Worm (Caenorhabditis elegans) whole organism, mixed stage, embryonic: ENCODE results near the gene daf-2.

Experiments
- M03D4.4 ChIP-seq: sonication (generic microtip); optimal IDR thresholded peaks from 2 replicates; lab custom pipeline; 2017; ENCODE audit warnings: mild to moderate bottlenecking, missing genetic modification characterization, missing compliant biosample characterization
- bed-3 ChIP-seq: fragments of 200-800 bp; sonication (Bioruptor generic); optimal IDR thresholded peaks from 3 replicates; lab custom pipeline; 2018; ENCODE audit warnings: mild to moderate bottlenecking, missing genetic modification characterization, moderate library complexity, missing compliant biosample characterization
- blmp-1 ChIP-seq: fragments of 150-350 bp; optimal IDR thresholded peaks from 2 replicates; lab custom pipeline; 2014; ENCODE audit warnings: missing biosample characterization, missing genetic modification characterization
- ceh-39 ChIP-seq: fragments of 150-350 bp; optimal IDR thresholded peaks from 2 replicates; lab custom pipeline; 2014; ENCODE audit warnings: missing biosample characterization, missing genetic modification characterization
- ceh-43 ChIP-seq: fragments of 200-800 bp; sonication (Bioruptor generic); optimal IDR thresholded peaks from 2 replicates; lab custom pipeline; 2018; ENCODE audit warnings: mild to moderate bottlenecking, missing genetic modification characterization, moderate library complexity, missing compliant biosample characterization
- ceh-83 ChIP-seq: fragments of 200-800 bp; sonication (Bioruptor generic); optimal IDR thresholded peaks from 2 replicates; lab custom pipeline; 2018; ENCODE audit warnings: mild to moderate bottlenecking, missing genetic modification characterization, missing compliant biosample characterization
- ces-1 ChIP-seq: fragments of 150-350 bp; optimal IDR thresholded peaks from 2 replicates; lab custom pipeline; 2014; ENCODE audit warnings: missing biosample characterization, missing genetic modification reagents, missing genetic modification characterization
- elt-1 ChIP-seq: sonication (generic microtip); optimal IDR thresholded peaks from 2 replicates; lab custom pipeline; 2017; ENCODE audit warnings: missing genetic modification characterization, mild to moderate bottlenecking, missing compliant biosample characterization, antibody characterized with exemption, moderate library complexity, borderline replicate concordance; ENCODE audit not compliant: insufficient read depth
- elt-3 ChIP-seq: fragments of 150-350 bp; optimal IDR thresholded peaks from 2 replicates; lab custom pipeline; 2014; ENCODE audit warnings: missing biosample characterization, missing genetic modification characterization
- flh-1 ChIP-seq: fragments of 200-800 bp; sonication (Bioruptor generic); optimal IDR thresholded peaks from 2 replicates; lab custom pipeline; 2018; ENCODE audit warnings: mild to moderate bottlenecking, missing genetic modification characterization, moderate library complexity, missing compliant biosample characterization
- ham-2 ChIP-seq: fragments of 200-800 bp; sonication (Bioruptor generic); optimal IDR thresholded peaks from 2 replicates; lab custom pipeline; 2018; ENCODE audit warnings: mild to moderate bottlenecking, missing genetic modification characterization, missing compliant biosample characterization
- hlh-1 ChIP-seq: fragments of 150-350 bp; optimal IDR thresholded peaks from 2 replicates; lab custom pipeline; 2014; ENCODE audit warnings: missing biosample characterization, missing genetic modification reagents, missing genetic modification characterization
- lin-13 ChIP-seq: fragments of 150-350 bp; optimal IDR thresholded peaks from 2 replicates; lab custom pipeline; 2014; ENCODE audit warnings: missing biosample characterization, missing genetic modification characterization
- lin-32 ChIP-seq: fragments of 200-800 bp; sonication (Bioruptor generic); optimal IDR thresholded peaks from 2 replicates; lab custom pipeline; 2018; ENCODE audit warnings: mild to moderate bottlenecking, missing genetic modification characterization, missing compliant biosample characterization
- lsy-2 ChIP-seq: fragments of 150-350 bp; optimal IDR thresholded peaks from 2 replicates; lab custom pipeline; 2014; ENCODE audit warnings: missing biosample characterization, missing genetic modification characterization
- mep-1 ChIP-seq: fragments of 150-350 bp; optimal IDR thresholded peaks from 2 replicates; lab custom pipeline; 2017; ENCODE audit warnings: missing biosample characterization, missing genetic modification reagents, missing genetic modification characterization, inconsistent platforms
- nhr-12 ChIP-seq: fragments of 150-350 bp; optimal IDR thresholded peaks from 2 replicates; lab custom pipeline; 2014; ENCODE audit warnings: missing biosample characterization, missing genetic modification characterization
- nhr-2 ChIP-seq: fragments of 150-350 bp; optimal IDR thresholded peaks from 2 replicates; lab custom pipeline; 2014; ENCODE audit warnings: missing biosample characterization, missing genetic modification characterization
- nhr-237 ChIP-seq: fragments of 150-350 bp; optimal IDR thresholded peaks from 2 replicates; lab custom pipeline; 2014; ENCODE audit warnings: missing biosample characterization, missing genetic modification characterization
- nhr-28 ChIP-seq: fragments of 150-350 bp; optimal IDR thresholded peaks from 2 replicates; lab custom pipeline; 2014; ENCODE audit warnings: missing biosample characterization, missing genetic modification characterization
- nhr-76 ChIP-seq: sonication (generic microtip); optimal IDR thresholded peaks from 2 replicates; lab custom pipeline; 2017; ENCODE audit warnings: missing biosample characterization, missing genetic modification characterization
- pha-4 ChIP-seq: fragments of 150-350 bp; optimal IDR thresholded peaks from 2 replicates; lab custom pipeline; 2018; ENCODE audit warnings: missing biosample characterization, missing genetic modification reagents, missing genetic modification characterization
- snpc-4 ChIP-seq: fragments of 150-350 bp; optimal IDR thresholded peaks from 2 replicates; lab custom pipeline; 2014; ENCODE audit warnings: missing biosample characterization, missing genetic modification characterization
- sptf-1 ChIP-seq: sonication (generic microtip); optimal IDR thresholded peaks from 2 replicates; lab custom pipeline; 2017; ENCODE audit warnings: mild to moderate bottlenecking, missing genetic modification characterization, moderate library complexity, missing compliant biosample characterization
- tbx-8 ChIP-seq: fragments of 200-800 bp; sonication (Bioruptor generic); optimal IDR thresholded peaks from 2 replicates; lab custom pipeline; 2018; ENCODE audit warnings: mild to moderate bottlenecking, missing genetic modification characterization, moderate library complexity, missing compliant biosample characterization
- unc-120 ChIP-seq: sonication (generic microtip); optimal IDR thresholded peaks from 2 replicates; lab custom pipeline; 2017; ENCODE audit warnings: missing genetic modification characterization, missing compliant biosample characterization; ENCODE audit not compliant: poor library complexity, severe bottlenecking
- unc-62 ChIP-seq: fragments of 150-350 bp; optimal IDR thresholded peaks from 2 replicates; lab custom pipeline; 2014; ENCODE audit warnings: missing biosample characterization, missing genetic modification reagents, missing genetic modification characterization
- zip-8 ChIP-seq: fragments of 150-350 bp; optimal IDR thresholded peaks from 2 replicates; lab custom pipeline; 2014; ENCODE audit warnings: missing biosample characterization, missing genetic modification characterization
- ztf-11 ChIP-seq: fragments of 150-350 bp; optimal IDR thresholded peaks from 2 replicates; lab custom pipeline; 2014; ENCODE audit warnings: missing biosample characterization, missing genetic modification characterization

The daf-2 gene

ce11 chrIII:2965534-2965933, 75.1 kb downstream of the daf-2 start, which contains the start of gene H05C05.2:
H05C05.2 (minus strand) TSS chrIII:2965634.
- TF ChIP-seq unc-120 = no peak
- no peak for TF ChIP-seq bed-3 (GFP tag; lab: Kevin White, UChicago)
- no peak for TF ChIP-seq nhr-2 (tag; lab: Kevin White, UChicago)
- TF ChIP-seq hlh-1 (tag; lab: Kevin White, UChicago) = no peak
- TF ChIP-seq lin-13 (tag; lab: Kevin White, UChicago) = no peak
- no peak for TF ChIP-seq blmp-1 (tag; lab: Kevin White, UChicago)
- TF ChIP-seq unc-62 (GFP tag; lab: Kevin White, UChicago) = no peak
- TF ChIP-seq flh-1 = no peak
- TF ChIP-seq mep-1 (tag; lab: Kevin White, UChicago) = no peak
- no peak for TF ChIP-seq ceh-43 (GFP tag; lab: Kevin White, UChicago)
- TF ChIP-seq ham-2 = no peak
- no peak for TF ChIP-seq nhr-28
- TF ChIP-seq ztf-11 (tag; lab: Kevin White, UChicago) = no peak
- TF ChIP-seq nhr-237 (tag; lab: Kevin White, UChicago) = no peak
- no peak for TF ChIP-seq lsy-2 (tag; lab: Kevin White, UChicago)
- no peak for TF ChIP-seq nhr-12 (tag; lab: Kevin White, UChicago)
- TF ChIP-seq ceh-83 (GFP tag; lab: Kevin White, UChicago) = no peak
- TF ChIP-seq M03D4.4 (tag; lab: Kevin White, UChicago) = no peak
- no peak for TF ChIP-seq tbx-8
- no peak for TF ChIP-seq snpc-4

ce11 chrIII:2961840-2962239, 78.8 kb downstream of the daf-2 start:
- TF ChIP-seq lin-32 (GFP tag; lab: Kevin White, UChicago) = no peak
- TF ChIP-seq ceh-43 (GFP tag; lab: Kevin White, UChicago) = no peak
- no peak for TF ChIP-seq ztf-11 (tag; lab: Kevin White, UChicago)
- TF ChIP-seq sptf-1 (tag; lab: Kevin White, UChicago) = no peak
- no peak for TF ChIP-seq unc-62 (GFP tag; lab: Kevin White, UChicago)
- TF ChIP-seq ces-1 (GFP tag; lab: Kevin White, UChicago) = no peak
- TF ChIP-seq ham-2 = no peak
- no peak for TF ChIP-seq elt-3
- TF ChIP-seq elt-1 (tag; lab: Kevin White, UChicago) = no peak

- TF ChIP-seq ceh-39 (tag; lab: Kevin White, UChicago) (peak; percentile 67), ces-1 (GFP tag; lab: Kevin White, UChicago) (peak; percentile 3)
Measured at ce11 chrIII:2960740-2961361, 79.8 kb downstream of the daf-2 start.

- no peak for TF ChIP-seq nhr-28
- no peak for TF ChIP-seq M03D4.4 (tag; lab: Kevin White, UChicago)
- no peak for TF ChIP-seq elt-1 (tag; lab: Kevin White, UChicago)
Measured at ce11 chrIII:2952437-2952836, 88.2 kb downstream of the daf-2 start.

ce11 chrIII:2948310-2948961, 92.2 kb downstream of the daf-2 start:
- peak; percentile 37 for TF ChIP-seq zip-8 (tag; lab: Kevin White, UChicago)
- TF ChIP-seq ceh-83 (GFP tag; lab: Kevin White, UChicago) = no peak
- TF ChIP-seq nhr-76 = no peak
- peak; percentile 8 for TF ChIP-seq blmp-1 (tag; lab: Kevin White, UChicago)
- TF ChIP-seq ces-1 (GFP tag; lab: Kevin White, UChicago) = no peak

- TF ChIP-seq unc-120 (peak; percentile 14), pha-4 (tag; lab: Kevin White, UChicago) (no peak)
Measured at ce11 chrIII:2947251-2947650, 93.4 kb downstream of the daf-2 start.
